Worm (Caenorhabditis elegans): ENCODE measurements around the gene Y49F6C.7.

- no peak for TF ChIP-seq mep-1 (tag; optimal IDR thresholded peaks at IDR 0.05)
- no peak for TF ChIP-seq sup-37 (GFP tag; optimal IDR thresholded peaks at IDR 0.05)
- no peak for TF ChIP-seq ztf-11 (tag; optimal IDR thresholded peaks at IDR 0.05)
- TF ChIP-seq egl-27 (tag; optimal IDR thresholded peaks at IDR 0.05), result no peak
Observed at ce11 chrII:3318839-3319238, 49.2 kb downstream of the Y49F6C.7 start.
